Worm (Caenorhabditis elegans) whole organism, L1 larva: ENCODE data around the gene txbp-3.
"Not testable (repeated sequence)": the region's sequence is repeated elsewhere in the genome, so short reads cannot be mapped to it uniquely, and the experiment has no call there.

ENCODE experiments used
- aly-2 ChIP-seq: fragments of 150-350 bp; optimal IDR thresholded peaks from 2 replicates; lab custom pipeline; 2014; ENCODE audit warnings: missing biosample characterization, missing genetic modification characterization
- blmp-1 ChIP-seq: fragments of 150-350 bp; optimal IDR thresholded peaks from 2 replicates; lab custom pipeline; 2014; ENCODE audit warnings: missing biosample characterization, missing genetic modification characterization
- ceh-8 ChIP-seq: fragments of 200-800 bp; sonication (Bioruptor generic); optimal IDR thresholded peaks from 2 replicates; lab custom pipeline; 2018; ENCODE audit warnings: mild to moderate bottlenecking, missing genetic modification characterization, moderate library complexity, missing compliant biosample characterization
- ceh-82 ChIP-seq, 3 experiments: fragments of 150-350 bp in 1 of 3; sonication (generic microtip) in 2 of 3; optimal IDR thresholded peaks; 2 replicates each; lab custom pipeline; 2014 to 2017; ENCODE audit warnings: missing biosample characterization in 3 of 3, missing genetic modification characterization in 3 of 3
- ceh-88 ChIP-seq: fragments of 200-800 bp; sonication (Bioruptor generic); IDR thresholded peaks from 2 replicates; pipeline ENCODE4 v1.3.6; 2022; ENCODE audit warnings: missing genetic modification characterization, missing compliant biosample characterization
- dsc-1 ChIP-seq: sonication (generic microtip); optimal IDR thresholded peaks from 2 replicates; lab custom pipeline; 2016; ENCODE audit warnings: mild to moderate bottlenecking, missing genetic modification characterization, missing compliant biosample characterization
- elt-2 ChIP-seq: sonication (generic microtip); optimal IDR thresholded peaks from 2 replicates; lab custom pipeline; 2016; ENCODE audit warnings: missing genetic modification characterization, mild to moderate bottlenecking, inconsistent platforms, missing compliant biosample characterization, missing genetic modification reagents
- ets-5 ChIP-seq: fragments of 200-800 bp; sonication (Bioruptor generic); IDR thresholded peaks from 2 replicates; pipeline ENCODE4 v1.3.6; 2022; ENCODE audit warnings: missing genetic modification characterization, missing compliant biosample characterization
- lin-14 ChIP-seq: fragments of 200-800 bp; sonication (Bioruptor generic); optimal IDR thresholded peaks from 2 replicates; lab custom pipeline; 2018; ENCODE audit warnings: mild to moderate bottlenecking, missing genetic modification characterization, moderate library complexity, missing compliant biosample characterization
- lin-15B ChIP-seq: fragments of 150-350 bp; sonication (generic microtip); optimal IDR thresholded peaks from 3 replicates; lab custom pipeline; 2014; ENCODE audit warnings: missing biosample characterization, missing genetic modification characterization
- lin-35 ChIP-seq, 2 experiments: fragments of 150-350 bp; optimal IDR thresholded peaks; 2 replicates each; lab custom pipeline; 2014; ENCODE audit warnings: missing biosample characterization in 2 of 2, missing genetic modification characterization in 2 of 2, missing genetic modification reagents in 2 of 2
- lin-39 ChIP-seq: fragments of 150-350 bp; optimal IDR thresholded peaks from 2 replicates; lab custom pipeline; 2014; ENCODE audit warnings: missing biosample characterization, missing genetic modification reagents, missing genetic modification characterization
- lsy-2 ChIP-seq, 2 experiments: fragments of 150-350 bp; optimal IDR thresholded peaks; 2 replicates each; lab custom pipeline; 2014; ENCODE audit warnings: missing biosample characterization in 2 of 2, missing genetic modification characterization in 2 of 2
- mab-9 ChIP-seq: fragments of 200-800 bp; sonication (Bioruptor generic); IDR thresholded peaks from 2 replicates; pipeline ENCODE4 v1.3.6; 2022; ENCODE audit warnings: missing genetic modification reagents, missing genetic modification characterization, missing compliant biosample characterization
- mep-1 ChIP-seq: fragments of 150-350 bp; optimal IDR thresholded peaks from 2 replicates; lab custom pipeline; 2014; ENCODE audit warnings: missing biosample characterization, missing genetic modification characterization
- nhr-11 ChIP-seq: fragments of 150-350 bp; optimal IDR thresholded peaks from 2 replicates; lab custom pipeline; 2014; ENCODE audit warnings: missing biosample characterization, missing genetic modification characterization
- nhr-19 ChIP-seq: fragments of 200-800 bp; sonication (Bioruptor generic); conservative IDR thresholded peaks from 2 replicates; pipeline ENCODE4 v1.3.6; 2022; ENCODE audit warnings: missing genetic modification characterization, missing compliant biosample characterization
- nhr-237 ChIP-seq: fragments of 150-350 bp; optimal IDR thresholded peaks from 2 replicates; lab custom pipeline; 2014; ENCODE audit warnings: missing biosample characterization, missing genetic modification characterization
- nhr-28 ChIP-seq: fragments of 150-350 bp; optimal IDR thresholded peaks from 2 replicates; lab custom pipeline; 2014; ENCODE audit warnings: missing biosample characterization, missing genetic modification characterization
- nhr-47 ChIP-seq: sonication (generic microtip); optimal IDR thresholded peaks from 2 replicates; lab custom pipeline; 2016; ENCODE audit warnings: mild to moderate bottlenecking, missing genetic modification characterization, moderate library complexity, missing compliant biosample characterization
- nhr-76 ChIP-seq: sonication (generic microtip); optimal IDR thresholded peaks from 2 replicates; lab custom pipeline; 2017; ENCODE audit warnings: missing biosample characterization, missing genetic modification characterization
- rnt-1 ChIP-seq: sonication (generic microtip); optimal IDR thresholded peaks from 2 replicates; lab custom pipeline; 2016; ENCODE audit warnings: mild to moderate bottlenecking, missing genetic modification characterization, moderate library complexity, missing compliant biosample characterization
- snpc-4 ChIP-seq: fragments of 150-350 bp; optimal IDR thresholded peaks from 2 replicates; lab custom pipeline; 2014; ENCODE audit warnings: missing biosample characterization, missing genetic modification characterization
- sox-4 ChIP-seq: sonication (generic microtip); optimal IDR thresholded peaks from 2 replicates; lab custom pipeline; 2016; ENCODE audit warnings: missing genetic modification characterization, missing compliant biosample characterization
- sptf-1 ChIP-seq: fragments of 150-350 bp; optimal IDR thresholded peaks from 2 replicates; lab custom pipeline; 2014; ENCODE audit warnings: missing biosample characterization, missing genetic modification characterization
- sup-37 ChIP-seq: fragments of 200-800 bp; sonication (Bioruptor generic); optimal IDR thresholded peaks from 2 replicates; lab custom pipeline; 2018; ENCODE audit warnings: mild to moderate bottlenecking, missing genetic modification characterization, missing compliant biosample characterization
- swsn-7 ChIP-seq: sonication (generic microtip); optimal IDR thresholded peaks from 2 replicates; lab custom pipeline; 2016; ENCODE audit warnings: missing genetic modification characterization, missing compliant biosample characterization
- unc-86 ChIP-seq: sonication (generic microtip); optimal IDR thresholded peaks from 2 replicates; lab custom pipeline; 2016; ENCODE audit warnings: missing genetic modification characterization, missing compliant biosample characterization
- unc-98 ChIP-seq: fragments of 200-800 bp; sonication (Bioruptor generic); IDR thresholded peaks from 2 replicates; pipeline ENCODE4 v1.3.6; 2022; ENCODE audit warnings: missing genetic modification characterization, missing compliant biosample characterization
- xbp-1 ChIP-seq: sonication (generic microtip); optimal IDR thresholded peaks from 2 replicates; lab custom pipeline; 2016; ENCODE audit warnings: missing genetic modification characterization, missing compliant biosample characterization
- zip-4 ChIP-seq: fragments of 200-800 bp; sonication (Bioruptor generic); optimal IDR thresholded peaks from 2 replicates; lab custom pipeline; 2018; ENCODE audit warnings: mild to moderate bottlenecking, missing genetic modification characterization, moderate library complexity, missing compliant biosample characterization
- ztf-4 ChIP-seq: fragments of 150-350 bp; optimal IDR thresholded peaks from 2 replicates; lab custom pipeline; 2014; ENCODE audit warnings: missing biosample characterization, missing genetic modification characterization

The txbp-3 gene

ce11 chrIII:5068675-5069233 is 21.5 kb upstream of the txbp-3 start, which contains the start of the genes C45G9.11 and C45G9.2 (continued):
- TF ChIP-seq zip-4, result peak; percentile 18
- peak; percentile 85 for TF ChIP-seq nhr-19 (GFP tag; lab: Robert Waterston, UW)
- peak; percentile 48 for TF ChIP-seq blmp-1 (tag; lab: Kevin White, UChicago)
- TF ChIP-seq nhr-237, result no peak
- TF ChIP-seq ceh-88 (GFP tag; lab: Robert Waterston, UW), result peak; percentile 40; the same call in 1 of the 2 replicates
- peak; percentile 78 for TF ChIP-seq lin-14 (GFP tag; lab: Kevin White, UChicago)
- TF ChIP-seq sup-37 (GFP tag; lab: Kevin White, UChicago), result peak; percentile 69
- TF ChIP-seq lin-39 (tag; lab: Kevin White, UChicago), result peak; percentile 48
- peak; percentile 93 to 96 for TF ChIP-seq lin-35 (GFP tag; optimal IDR thresholded peaks at IDR 0.05; lab: Kevin White, UChicago)
- peak; percentile 88 for TF ChIP-seq sox-4 (tag; lab: Kevin White, UChicago)
- TF ChIP-seq ceh-82 (tag; optimal IDR thresholded peaks at IDR 0.05; lab: Kevin White, UChicago), result peak; percentile 47 to 52 (median 48)
- peak; percentile 60 for TF ChIP-seq unc-86 (tag; lab: Kevin White, UChicago)
- TF ChIP-seq xbp-1 (tag; lab: Kevin White, UChicago), result peak; percentile 85
- peak; percentile 63 for TF ChIP-seq snpc-4 (tag; lab: Kevin White, UChicago)
- TF ChIP-seq lin-15B (tag; lab: Kevin White, UChicago), result peak; percentile 12
- TF ChIP-seq nhr-28 (tag; lab: Kevin White, UChicago), result no peak

- TF ChIP-seq mep-1 (tag; lab: Kevin White, UChicago); nhr-11 (tag; lab: Kevin White, UChicago); ztf-4: not testable (repeated sequence)
Observed at ce11 chrIII:5062406-5062805, 15.1 kb upstream of the txbp-3 start, which contains the start of gene C45G9.4. Gene C45G9.4 (plus strand): TSS chrIII:5062706.

- TF ChIP-seq rnt-1 (tag; lab: Kevin White, UChicago) (no peak), nhr-237 (no peak), ceh-8 (GFP tag; lab: Kevin White, UChicago) (no peak), lin-35 (GFP tag; optimal IDR thresholded peaks at IDR 0.05; lab: Kevin White, UChicago) (no peak), nhr-47 (tag; lab: Kevin White, UChicago) (no peak), mab-9 (GFP tag; lab: Robert Waterston, UW) (no peak), swsn-7 (no peak), xbp-1 (tag; lab: Kevin White, UChicago) (no peak), ztf-4 (no peak), nhr-28 (tag; lab: Kevin White, UChicago) (no peak)
- TF ChIP-seq, all 84 proteins: peak for 0
Observed at ce11 chrIII:5061798-5062197, 14.5 kb upstream of the txbp-3 start, which contains the start of gene C45G9.10. Gene C45G9.10 (minus strand): TSS chrIII:5061898.

- TF ChIP-seq elt-2; dsc-1 (tag; lab: Kevin White, UChicago); nhr-76 (tag; lab: Kevin White, UChicago): not testable (repeated sequence)
Observed at ce11 chrIII:5055709-5056108, 8.4 kb upstream of the txbp-3 start, which contains the start of gene C45G9.9. Gene C45G9.9 (minus strand): TSS chrIII:5055809.

- TF ChIP-seq sptf-1 (tag; lab: Kevin White, UChicago), result no peak
- no peak for TF ChIP-seq ets-5
- TF ChIP-seq ceh-82 (tag; optimal IDR thresholded peaks at IDR 0.05; lab: Kevin White, UChicago), result no peak
- TF ChIP-seq, all 84 proteins: peak for 0
Observed at ce11 chrIII:5053541-5053940, 6.3 kb upstream of the txbp-3 start, which contains the start of gene C45G9.8. Gene C45G9.8 (minus strand): TSS chrIII:5053641.

ce11 chrIII:5051949-5052348 is 4.7 kb upstream of the txbp-3 start, which contains the start of gene C45G9.15:
Gene C45G9.15 (minus strand): TSS chrIII:5052049.
- TF ChIP-seq lin-15B (tag; lab: Kevin White, UChicago) (no peak), nhr-28 (tag; lab: Kevin White, UChicago) (no peak), lsy-2 (tag; optimal IDR thresholded peaks at IDR 0.05; lab: Kevin White, UChicago) (no peak), dsc-1 (tag; lab: Kevin White, UChicago) (no peak), aly-2 (no peak), unc-98 (no peak)
